Worm (Caenorhabditis elegans): ENCODE data around the gene F39H12.3.

- TF ChIP-seq nhr-76 (tag; optimal IDR thresholded peaks at IDR 0.05) (no peak), unc-130 (GFP tag; optimal IDR thresholded peaks at IDR 0.05) (no peak), attf-4 (tag; optimal IDR thresholded peaks at IDR 0.05) (no peak), spr-3 (GFP tag; optimal IDR thresholded peaks at IDR 0.05) (no peak), aha-1 (tag) (peak; percentile 99), zag-1 (tag; optimal IDR thresholded peaks at IDR 0.05) (no peak), tag-97 (GFP tag; IDR thresholded peaks at IDR 0.05) (no peak), F10B5.3 (tag; optimal IDR thresholded peaks at IDR 0.05) (no peak), nhr-6 (tag; optimal IDR thresholded peaks at IDR 0.05) (no peak), snpc-4 (tag; optimal IDR thresholded peaks at IDR 0.05) (no peak), pha-4 (GFP tag; IDR thresholded peaks at IDR 0.05) (no peak), pha-4 (tag; optimal IDR thresholded peaks at IDR 0.05) (peak; percentile 38), vab-7 (GFP tag; IDR thresholded peaks at IDR 0.05) (no peak), unc-62 (GFP tag; optimal IDR thresholded peaks at IDR 0.05 in 1 of 2) (no peak), unc-62 (tag; optimal IDR thresholded peaks at IDR 0.05) (no peak), ceh-28 (tag; optimal IDR thresholded peaks at IDR 0.05) (no peak)
Measured at ce11 chrX:876935-877334, 35.6 kb upstream of the F39H12.3 start, which contains the start of gene ZC13.1.

All from whole organism, L4 larva.